Worm (Caenorhabditis elegans): Measurements from ENCODE around the gene K08D8.3.

The K08D8.3 gene

DNA sequence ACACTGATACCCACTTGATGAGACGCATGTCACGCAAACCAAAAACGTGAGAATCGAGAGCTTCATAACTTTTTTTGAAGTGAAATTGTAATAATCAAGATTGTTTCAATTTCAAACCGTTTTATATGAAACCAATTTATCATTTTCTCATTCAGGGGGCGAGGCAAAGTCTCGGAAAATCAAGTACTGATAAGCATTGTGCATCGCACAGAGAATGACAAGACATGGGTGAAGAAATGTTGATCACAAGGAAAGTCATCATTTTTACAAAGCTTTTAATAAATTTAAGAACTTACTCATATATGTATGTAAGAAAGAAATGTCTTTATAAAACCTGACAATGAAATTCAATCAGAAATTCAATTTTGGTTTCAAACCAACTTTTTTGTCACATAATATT, at the start of gene K08D8.3:
Gene K08D8.3 (minus strand): TSS at position 131 of the 400 bp plus-strand sequence.
- no peak for TF ChIP-seq him-1 (tag; optimal IDR thresholded peaks at IDR 0.05)
- no peak for TF ChIP-seq dao-5 (tag; optimal IDR thresholded peaks at IDR 0.05)
- TF ChIP-seq W03F9.2 (tag; optimal IDR thresholded peaks at IDR 0.05) = no peak

DNA sequence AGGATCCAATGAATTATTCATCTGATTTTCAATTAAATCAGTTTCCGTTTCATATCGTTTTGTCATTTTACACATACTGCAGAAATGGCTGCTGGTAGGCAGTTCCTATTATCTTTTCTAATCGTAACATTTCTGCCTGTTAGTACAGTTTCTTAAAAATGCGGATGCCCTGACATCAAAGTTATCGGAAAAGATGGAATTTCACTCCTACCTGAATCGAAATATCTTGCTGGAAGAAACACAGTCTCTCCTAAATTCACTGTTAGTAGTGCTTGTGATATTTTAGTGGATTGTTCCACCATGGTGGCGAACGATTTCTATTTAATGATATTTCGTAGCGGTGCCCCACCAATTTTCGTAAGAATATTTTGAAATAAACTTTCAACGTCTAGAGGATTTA, 42.0 kb upstream of the K08D8.3 start, which contains the start of gene F55G11.10:
Gene F55G11.10 (plus strand): TSS at position 301 of the 400 bp plus-strand sequence.
- TF ChIP-seq dao-5 (tag; optimal IDR thresholded peaks at IDR 0.05) (no peak), W03F9.2 (tag; optimal IDR thresholded peaks at IDR 0.05) (no peak), him-1 (tag; optimal IDR thresholded peaks at IDR 0.05) (no peak)

DNA sequence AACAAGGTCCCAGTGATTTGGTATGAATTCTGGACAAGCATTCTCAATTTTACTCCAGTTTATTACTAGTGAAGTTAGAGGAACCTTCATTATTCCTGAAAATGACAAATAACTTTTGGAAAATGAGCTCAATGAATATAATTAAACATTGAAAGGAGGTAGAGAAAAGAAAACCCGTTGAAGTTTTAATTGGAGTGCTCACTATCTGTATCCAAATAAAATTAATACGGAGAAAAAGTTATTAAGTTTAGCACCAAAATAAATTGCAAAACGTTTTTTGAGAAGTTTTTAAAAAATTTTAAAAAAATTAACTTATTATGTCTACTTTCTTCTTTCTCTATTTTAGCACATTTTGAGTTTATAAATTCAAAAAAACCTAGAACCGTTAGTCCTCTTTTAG, 40.0 kb upstream of the K08D8.3 start, which contains the start of gene F55G11.1:
Gene F55G11.1 (minus strand): TSS at position 101 of the 400 bp plus-strand sequence.
- TF ChIP-seq W03F9.2 (tag; optimal IDR thresholded peaks at IDR 0.05) = no peak
- TF ChIP-seq dao-5 (tag; optimal IDR thresholded peaks at IDR 0.05) = no peak
- no peak for TF ChIP-seq him-1 (tag; optimal IDR thresholded peaks at IDR 0.05)

DNA sequence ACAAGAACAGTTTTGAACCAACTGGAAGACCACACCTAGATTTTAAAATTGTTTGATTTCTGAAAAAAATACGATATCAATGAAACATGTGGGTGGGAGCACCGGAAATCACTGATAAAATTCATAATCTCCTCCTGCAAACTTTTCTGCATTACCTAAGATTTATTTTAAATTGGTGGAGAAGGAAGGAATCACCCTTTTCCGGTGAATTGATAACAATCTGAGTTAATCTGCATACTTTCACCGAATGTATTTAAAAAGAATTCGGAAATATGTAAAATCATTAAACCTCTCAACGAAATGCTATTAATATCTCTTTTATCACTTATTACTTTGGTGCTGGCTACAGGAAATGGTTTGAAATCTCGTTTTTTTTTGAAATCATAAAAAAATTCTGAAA, 36.2 kb upstream of the K08D8.3 start, which contains the start of gene dct-19:
Gene dct-19 (plus strand): TSS at position 301 of the 400 bp plus-strand sequence.
- TF ChIP-seq W03F9.2 (tag; optimal IDR thresholded peaks at IDR 0.05) = no peak
- no peak for TF ChIP-seq dao-5 (tag; optimal IDR thresholded peaks at IDR 0.05)
- no peak for TF ChIP-seq him-1 (tag; optimal IDR thresholded peaks at IDR 0.05)

DNA sequence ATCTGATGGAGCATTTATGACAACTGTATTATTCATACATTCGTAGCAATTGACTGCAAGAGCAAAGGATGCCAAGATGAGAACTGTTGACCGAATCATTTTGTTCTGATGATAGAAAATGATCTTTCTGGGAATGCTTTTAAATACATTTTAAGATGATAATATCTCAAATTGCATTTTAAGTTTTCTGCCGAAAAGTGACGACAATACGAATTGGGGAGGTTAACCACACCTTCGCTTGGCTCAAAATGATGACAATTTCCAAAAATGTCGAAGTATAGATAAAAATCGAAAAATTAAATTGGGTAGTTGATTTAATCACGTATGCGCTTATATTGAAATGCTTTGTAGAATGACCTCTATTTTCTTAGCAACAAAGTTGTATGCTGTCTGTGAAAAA, 34.8 kb upstream of the K08D8.3 start, which contains the start of gene dod-24:
Gene dod-24 (minus strand): TSS at position 101 of the 400 bp plus-strand sequence.
- TF ChIP-seq dao-5 (tag; optimal IDR thresholded peaks at IDR 0.05) = no peak
- TF ChIP-seq W03F9.2 (tag; optimal IDR thresholded peaks at IDR 0.05) = no peak
- TF ChIP-seq him-1 (tag; optimal IDR thresholded peaks at IDR 0.05) = no peak

- TF ChIP-seq W03F9.2 (tag; optimal IDR thresholded peaks at IDR 0.05) = peak; percentile 28
- TF ChIP-seq dao-5 (tag; optimal IDR thresholded peaks at IDR 0.05) = no peak
These were observed 29.8 kb upstream of the K08D8.3 start, which contains the start of the genes cld-1 and dod-21 for ce11 chrIV:12936221-12936776. Gene cld-1 (minus strand): TSS chrIV:12936271. Gene dod-21 (plus strand): TSS chrIV:12936738.

ce11 chrIV:12926639-12927038, 20.2 kb upstream of the K08D8.3 start, which contains the start of gene srlf-5:
Gene srlf-5 (minus strand): TSS chrIV:12926739.
- TF ChIP-seq him-1 (tag; optimal IDR thresholded peaks at IDR 0.05) = no peak
- TF ChIP-seq dao-5 (tag; optimal IDR thresholded peaks at IDR 0.05) = no peak
- no peak for TF ChIP-seq W03F9.2 (tag; optimal IDR thresholded peaks at IDR 0.05)

ce11 chrIV:12924332-12924731, 17.9 kb upstream of the K08D8.3 start, which contains the start of gene srlf-4:
Gene srlf-4 (minus strand): TSS chrIV:12924432.
- TF ChIP-seq W03F9.2 (tag; optimal IDR thresholded peaks at IDR 0.05) (no peak), him-1 (tag; optimal IDR thresholded peaks at IDR 0.05) (no peak), dao-5 (tag; optimal IDR thresholded peaks at IDR 0.05) (no peak)

DNA sequence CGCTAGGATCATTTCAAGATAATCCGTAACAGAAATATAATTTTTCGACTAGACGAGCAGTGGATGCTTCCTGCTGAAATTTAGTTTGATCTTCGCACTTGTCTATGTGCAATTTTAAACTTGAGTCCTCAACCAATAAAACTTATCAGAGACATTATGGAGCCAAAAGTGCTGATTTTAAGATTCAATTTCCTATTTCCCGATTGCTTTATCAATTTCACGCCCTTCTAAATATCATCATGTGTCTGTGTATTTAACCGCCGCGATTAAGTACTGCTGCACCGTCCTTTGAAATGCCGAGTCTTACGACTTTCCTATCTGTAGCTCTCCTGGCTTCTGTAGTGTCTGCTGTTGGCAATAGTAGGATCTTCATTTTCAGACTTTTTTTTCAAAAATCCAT, 14.6 kb upstream of the K08D8.3 start, which contains the start of gene C32H11.4:
Gene C32H11.4 (plus strand): TSS at position 238 of the 400 bp plus-strand sequence.
- TF ChIP-seq dao-5 (tag; optimal IDR thresholded peaks at IDR 0.05) = no peak
- no peak for TF ChIP-seq W03F9.2 (tag; optimal IDR thresholded peaks at IDR 0.05)
- no peak for TF ChIP-seq him-1 (tag; optimal IDR thresholded peaks at IDR 0.05)

DNA sequence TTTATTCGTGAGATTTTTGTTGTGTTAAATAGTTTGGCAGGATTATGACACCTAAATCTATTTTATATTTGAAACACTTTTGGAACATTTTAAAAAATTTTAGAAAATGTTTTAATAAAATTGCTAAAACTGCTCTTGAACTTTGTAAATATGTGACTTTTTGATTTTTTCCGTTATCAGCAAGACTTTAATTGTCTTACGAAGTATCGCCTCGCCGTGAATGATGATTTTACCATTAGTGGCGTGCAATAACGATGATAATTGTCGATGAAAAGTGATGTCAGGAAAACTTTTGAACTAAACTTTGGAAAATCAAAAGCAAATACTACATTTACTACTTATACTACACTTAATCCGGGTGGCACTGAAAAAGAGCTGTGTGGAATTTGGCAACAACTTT, 14.1 kb upstream of the K08D8.3 start:
- no peak for TF ChIP-seq dao-5 (tag; optimal IDR thresholded peaks at IDR 0.05)
- no peak for TF ChIP-seq W03F9.2 (tag; optimal IDR thresholded peaks at IDR 0.05)
- no peak for TF ChIP-seq him-1 (tag; optimal IDR thresholded peaks at IDR 0.05)

DNA sequence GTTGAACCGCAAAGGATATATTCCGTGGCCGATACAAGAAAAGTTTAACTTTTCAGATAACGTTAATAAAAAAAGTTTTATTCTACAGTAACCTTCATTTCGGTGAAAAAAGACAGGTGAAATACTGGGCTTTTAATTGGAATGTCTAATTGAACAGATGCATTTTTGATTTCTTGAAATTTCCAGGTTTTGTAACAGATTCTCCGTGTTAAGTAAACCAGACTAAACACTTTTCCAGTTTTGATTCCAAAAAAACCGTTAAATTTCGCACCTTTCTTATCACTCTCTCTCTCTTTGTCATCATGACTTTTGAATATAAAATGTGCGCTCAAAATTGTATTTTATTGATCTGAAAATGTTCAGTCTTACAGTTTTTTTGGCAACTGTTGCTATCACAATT, 11.8 kb upstream of the K08D8.3 start, which contains the start of gene C32H11.3:
Gene C32H11.3 (plus strand): TSS at position 301 of the 400 bp plus-strand sequence.
- no peak for TF ChIP-seq him-1 (tag; optimal IDR thresholded peaks at IDR 0.05)
- no peak for TF ChIP-seq W03F9.2 (tag; optimal IDR thresholded peaks at IDR 0.05)
- TF ChIP-seq dao-5 (tag; optimal IDR thresholded peaks at IDR 0.05) = no peak

ce11 chrIV:12915479-12915878, 9.0 kb upstream of the K08D8.3 start, which contains the start of gene srz-15:
Gene srz-15 (plus strand): TSS chrIV:12915779.
- TF ChIP-seq W03F9.2 (tag; optimal IDR thresholded peaks at IDR 0.05) (no peak), dao-5 (tag; optimal IDR thresholded peaks at IDR 0.05) (no peak), him-1 (tag; optimal IDR thresholded peaks at IDR 0.05) (no peak)

- TF ChIP-seq dao-5 (tag; optimal IDR thresholded peaks at IDR 0.05) (no peak), W03F9.2 (tag; optimal IDR thresholded peaks at IDR 0.05) (no peak), him-1 (tag; optimal IDR thresholded peaks at IDR 0.05) (no peak)
These were observed 8.1 kb upstream of the K08D8.3 start, which contains the start of gene irg-6 for ce11 chrIV:12914532-12915019. Gene irg-6 (minus strand): TSS chrIV:12914969.

ce11 chrIV:12911990-12912389, 5.5 kb upstream of the K08D8.3 start, which contains the start of gene K08D8.5:
Gene K08D8.5 (minus strand): TSS chrIV:12912129.
- TF ChIP-seq W03F9.2 (tag; optimal IDR thresholded peaks at IDR 0.05) (no peak), him-1 (tag; optimal IDR thresholded peaks at IDR 0.05) (no peak), dao-5 (tag; optimal IDR thresholded peaks at IDR 0.05) (no peak)

Measured in whole organism, L4/young adult.